Fruit fly (Drosophila melanogaster): ENCODE data around the gene RabGGTb.
A peak's percentile ranks its signal among the peaks of the same experiment; 100 is the strongest.

The RabGGTb gene

dm6 chr2L:2855773-2856615 is 22.9 kb upstream of the RabGGTb start, which contains the start of the genes CG3104 and RpS21 (continued):
- TF ChIP-seq sens-2 (GFP tag; IDR thresholded peaks at IDR 0.05) (peak; percentile 89), CG10209 (GFP tag; optimal IDR thresholded peaks at IDR 0.05) (peak; percentile 87), B-H1 (GFP tag; IDR thresholded peaks at IDR 0.05) (peak; percentile 76), Doc3 (GFP tag; IDR thresholded peaks at IDR 0.05; ENCODE audit: partially characterized antibody) (no peak), CG10274 (GFP tag; optimal IDR thresholded peaks at IDR 0.05) (peak; percentile 85), CG4730 (GFP tag; IDR thresholded peaks at IDR 0.05) (peak; percentile 77), CG42726 (GFP tag; IDR thresholded peaks at IDR 0.05; ENCODE audit: partially characterized antibody) (no peak; the same call in 1 of the 2 replicates), mirr (GFP tag; optimal IDR thresholded peaks at IDR 0.05) (peak; percentile 89), CG4404 (GFP tag; IDR thresholded peaks at IDR 0.05) (peak; percentile 59; the same call in 1 of the 2 replicates), jigr1 (GFP tag; IDR thresholded peaks at IDR 0.05) (no peak), CG2712 (tag; optimal IDR thresholded peaks at IDR 0.05) (peak; percentile 83), oc (tag; optimal IDR thresholded peaks at IDR 0.05) (peak; percentile 15), CG1647 (GFP tag; optimal IDR thresholded peaks at IDR 0.05) (peak; percentile 82), Hey (tag; optimal IDR thresholded peaks at IDR 0.05) (peak; percentile 79), ATbp (GFP tag; optimal IDR thresholded peaks at IDR 0.05) (peak; percentile 83), stc (GFP tag; IDR thresholded peaks at IDR 0.05) (peak; percentile 51), Hr78 (GFP tag; optimal IDR thresholded peaks at IDR 0.05) (no peak), CG12744 (GFP tag; optimal IDR thresholded peaks at IDR 0.05) (peak; percentile 71), Jarid2 (GFP tag; optimal IDR thresholded peaks at IDR 0.05) (peak; percentile 74), ase (GFP tag; IDR thresholded peaks at IDR 0.05) (peak; percentile 92), tll (GFP tag; optimal IDR thresholded peaks at IDR 0.05) (no peak), Optix (GFP tag; IDR thresholded peaks at IDR 0.05) (peak; percentile 82), Sry-δ (GFP tag; optimal IDR thresholded peaks at IDR 0.05) (peak; percentile 59), hkb (optimal IDR thresholded peaks at IDR 0.05) (peak; percentile 87), hkb (GFP tag; IDR thresholded peaks at IDR 0.05) (peak; percentile 65; the same call in 1 of the 2 replicates), CG14667 (GFP tag; IDR thresholded peaks at IDR 0.05) (peak; percentile 86), CG7745 (tag; optimal IDR thresholded peaks at IDR 0.05) (no peak), sisA (GFP tag; IDR thresholded peaks at IDR 0.05) (peak; percentile 90), CG13775 (GFP tag; optimal IDR thresholded peaks at IDR 0.05) (peak; percentile 93), CG7839 (tag; optimal IDR thresholded peaks at IDR 0.05) (peak; percentile 75), CG2678 (tag; optimal IDR thresholded peaks at IDR 0.05) (peak; percentile 75), CG17385 (GFP tag; optimal IDR thresholded peaks at IDR 0.05) (peak; percentile 87), scrt (GFP tag; optimal IDR thresholded peaks at IDR 0.05) (peak; percentile 83), cad (GFP tag; optimal IDR thresholded peaks at IDR 0.05) (no peak), Opbp (GFP tag; IDR thresholded peaks at IDR 0.05; ENCODE audit: partially characterized antibody) (peak; percentile 100), bigmax (GFP tag; optimal IDR thresholded peaks at IDR 0.05) (peak; percentile 63), br (optimal IDR thresholded peaks at IDR 0.05) (no peak), CG6854 (GFP tag; optimal IDR thresholded peaks at IDR 0.05) (peak; percentile 72), tgo (GFP tag; IDR thresholded peaks at IDR 0.05) (peak; percentile 80), seq (GFP tag; IDR thresholded peaks at IDR 0.05) (no peak), CG7786 (GFP tag; optimal IDR thresholded peaks at IDR 0.05) (peak; percentile 77), Drgx (GFP tag; IDR thresholded peaks at IDR 0.05) (0 out of 2 replicates have a peak, but pooled peaks have one; percentile 22), Ssrp (tag; optimal IDR thresholded peaks at IDR 0.05) (peak; percentile 66), dimm (GFP tag; IDR thresholded peaks at IDR 0.05) (peak; percentile 66), Eip74EF (GFP tag; optimal IDR thresholded peaks at IDR 0.05) (peak in 1 of 2 experiments; percentile 46), CG30020 (tag; optimal IDR thresholded peaks at IDR 0.05) (peak; percentile 60), Hsf (GFP tag; optimal IDR thresholded peaks at IDR 0.05) (peak; percentile 85), repo (GFP tag; optimal IDR thresholded peaks at IDR 0.05) (peak; percentile 80)

Data from whole organism, embryonic.